Worm (Caenorhabditis elegans): ENCODE results near the gene Y43F8C.13.

Y43F8C.13 gene

DNA sequence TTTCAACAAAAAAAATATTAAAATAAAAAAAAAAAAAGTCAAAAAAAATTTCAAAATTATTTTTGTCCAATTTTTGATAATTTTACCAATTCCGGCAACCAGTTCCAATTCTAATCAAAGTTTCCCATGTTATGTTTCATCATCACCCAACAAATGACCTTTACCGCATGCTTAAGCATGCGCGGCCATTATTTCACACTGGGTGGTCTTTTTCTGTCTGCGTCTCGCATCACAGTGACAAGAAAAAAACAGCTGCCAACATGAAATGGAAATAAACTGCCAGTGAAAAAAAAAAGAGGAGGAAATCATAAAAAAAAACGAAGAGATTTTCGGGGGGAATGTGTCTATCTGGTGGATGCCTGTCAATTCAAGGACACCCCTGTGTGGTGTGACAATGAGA is 30.9 kb downstream of the Y43F8C.13 start (continued):
- no peak for TF ChIP-seq isw-1 (GFP tag; IDR thresholded peaks at IDR 0.05)
- TF ChIP-seq swsn-7 (tag; optimal IDR thresholded peaks at IDR 0.05) = peak; percentile 15
- TF ChIP-seq nhr-71 (tag; optimal IDR thresholded peaks at IDR 0.05) = no peak
- TF ChIP-seq fkh-4 (tag; optimal IDR thresholded peaks at IDR 0.05; ENCODE audit: borderline replicate concordance) = no peak
- TF ChIP-seq pqm-1 (tag; optimal IDR thresholded peaks at IDR 0.05) = no peak
- TF ChIP-seq mdl-1 (tag; optimal IDR thresholded peaks at IDR 0.05) = peak in 1 of 2 experiments; percentile 43
- TF ChIP-seq lir-3 (tag; optimal IDR thresholded peaks at IDR 0.05; ENCODE audit: poor library complexity) = no peak
- TF ChIP-seq ztf-11 (tag; optimal IDR thresholded peaks at IDR 0.05) = no peak
- no peak for TF ChIP-seq lin-39 (tag; optimal IDR thresholded peaks at IDR 0.05)
- peak; percentile 32 for TF ChIP-seq blmp-1 (tag; optimal IDR thresholded peaks at IDR 0.05)
- TF ChIP-seq nhr-47 (tag; optimal IDR thresholded peaks at IDR 0.05) = no peak
- TF ChIP-seq irx-1 (tag; optimal IDR thresholded peaks at IDR 0.05) = peak; percentile 45
- no peak for TF ChIP-seq egl-27 (tag; optimal IDR thresholded peaks at IDR 0.05)
- no peak for TF ChIP-seq elt-3 (tag; optimal IDR thresholded peaks at IDR 0.05)
- no peak for TF ChIP-seq unc-130 (tag; optimal IDR thresholded peaks at IDR 0.05)
- TF ChIP-seq zag-1 (tag; optimal IDR thresholded peaks at IDR 0.05) = no peak
- no peak for TF ChIP-seq unc-86 (tag; optimal IDR thresholded peaks at IDR 0.05)
- TF ChIP-seq nhr-76 (tag; optimal IDR thresholded peaks at IDR 0.05) = no peak
- no peak for TF ChIP-seq sox-4 (tag; optimal IDR thresholded peaks at IDR 0.05)
- TF ChIP-seq hlh-4 (tag; optimal IDR thresholded peaks at IDR 0.05) = no peak
- TF ChIP-seq mep-1 (tag; optimal IDR thresholded peaks at IDR 0.05) = no peak
- no peak for TF ChIP-seq pax-3 (tag; optimal IDR thresholded peaks at IDR 0.05)
- TF ChIP-seq tlp-1 (tag; optimal IDR thresholded peaks at IDR 0.05) = no peak
- no peak for TF ChIP-seq ceh-88 (GFP tag; IDR thresholded peaks at IDR 0.05)
- no peak for TF ChIP-seq pag-3 (tag; optimal IDR thresholded peaks at IDR 0.05; ENCODE audit: borderline replicate concordance, insufficient read depth)
- peak; percentile 8 for TF ChIP-seq nhr-237 (tag; optimal IDR thresholded peaks at IDR 0.05)
- no peak for TF ChIP-seq dpl-1 (GFP tag; optimal IDR thresholded peaks at IDR 0.05)
- TF ChIP-seq F16B12.6 (tag; optimal IDR thresholded peaks at IDR 0.05) = no peak
- no peak for TF ChIP-seq mef-2 (tag; optimal IDR thresholded peaks at IDR 0.05)
- TF ChIP-seq aha-1 (tag; optimal IDR thresholded peaks at IDR 0.05) = no peak
- peak in 1 of 2 experiments; percentile 35 for TF ChIP-seq lin-35 (GFP tag; optimal IDR thresholded peaks at IDR 0.05)
- TF ChIP-seq egl-13 (tag; optimal IDR thresholded peaks at IDR 0.05) = no peak
- TF ChIP-seq nhr-90 (tag; optimal IDR thresholded peaks at IDR 0.05; ENCODE audit: poor library complexity) = peak; percentile 48
- TF ChIP-seq ama-1 (optimal IDR thresholded peaks at IDR 0.05) = no peak
- TF ChIP-seq unc-30 (tag; optimal IDR thresholded peaks at IDR 0.05) = no peak
- no peak for TF ChIP-seq snpc-4 (tag; optimal IDR thresholded peaks at IDR 0.05)
- TF ChIP-seq lin-15B (tag; optimal IDR thresholded peaks at IDR 0.05) = no peak

- TF ChIP-seq unc-130 (tag; optimal IDR thresholded peaks at IDR 0.05) (no peak), snpc-4 (tag; optimal IDR thresholded peaks at IDR 0.05) (no peak), nhr-76 (tag; optimal IDR thresholded peaks at IDR 0.05) (no peak), nhr-19 (GFP tag; conservative IDR thresholded peaks at IDR 0.05) (no peak), sup-37 (GFP tag; optimal IDR thresholded peaks at IDR 0.05) (no peak), ceh-63 (GFP tag; optimal IDR thresholded peaks at IDR 0.05) (no peak), egl-27 (tag; optimal IDR thresholded peaks at IDR 0.05) (no peak), nhr-20 (tag; optimal IDR thresholded peaks at IDR 0.05) (no peak), blmp-1 (tag; optimal IDR thresholded peaks at IDR 0.05) (no peak), zag-1 (tag; optimal IDR thresholded peaks at IDR 0.05) (no peak), isw-1 (GFP tag; IDR thresholded peaks at IDR 0.05) (no peak), nhr-11 (tag; optimal IDR thresholded peaks at IDR 0.05) (no peak), unc-62 (GFP tag; optimal IDR thresholded peaks at IDR 0.05) (no peak), dpl-1 (GFP tag; optimal IDR thresholded peaks at IDR 0.05) (no peak), Y116A8C.19 (tag; optimal IDR thresholded peaks at IDR 0.05; ENCODE audit: borderline replicate concordance) (no peak), ama-1 (optimal IDR thresholded peaks at IDR 0.05) (no peak), lin-15B (tag; optimal IDR thresholded peaks at IDR 0.05) (no peak), aha-1 (tag; optimal IDR thresholded peaks at IDR 0.05) (no peak), dsc-1 (tag; optimal IDR thresholded peaks at IDR 0.05) (no peak)
Observed at ce11 chrV:19664574-19664973, 32.6 kb downstream of the Y43F8C.13 start.
